Fruit fly (Drosophila melanogaster) Kc167 (cell line): ENCODE measurements around the gene CG43707.

ENCODE experiments used
- h ChIP-seq: fragments of >200 bp; optimal IDR thresholded peaks from 3 replicates; lab custom pipeline; 2018; ENCODE audit warnings: missing external identifiers
- insv ChIP-seq: fragments of >200 bp; optimal IDR thresholded peaks from 3 replicates; lab custom pipeline; 2018; ENCODE audit warnings: missing external identifiers

DNA sequence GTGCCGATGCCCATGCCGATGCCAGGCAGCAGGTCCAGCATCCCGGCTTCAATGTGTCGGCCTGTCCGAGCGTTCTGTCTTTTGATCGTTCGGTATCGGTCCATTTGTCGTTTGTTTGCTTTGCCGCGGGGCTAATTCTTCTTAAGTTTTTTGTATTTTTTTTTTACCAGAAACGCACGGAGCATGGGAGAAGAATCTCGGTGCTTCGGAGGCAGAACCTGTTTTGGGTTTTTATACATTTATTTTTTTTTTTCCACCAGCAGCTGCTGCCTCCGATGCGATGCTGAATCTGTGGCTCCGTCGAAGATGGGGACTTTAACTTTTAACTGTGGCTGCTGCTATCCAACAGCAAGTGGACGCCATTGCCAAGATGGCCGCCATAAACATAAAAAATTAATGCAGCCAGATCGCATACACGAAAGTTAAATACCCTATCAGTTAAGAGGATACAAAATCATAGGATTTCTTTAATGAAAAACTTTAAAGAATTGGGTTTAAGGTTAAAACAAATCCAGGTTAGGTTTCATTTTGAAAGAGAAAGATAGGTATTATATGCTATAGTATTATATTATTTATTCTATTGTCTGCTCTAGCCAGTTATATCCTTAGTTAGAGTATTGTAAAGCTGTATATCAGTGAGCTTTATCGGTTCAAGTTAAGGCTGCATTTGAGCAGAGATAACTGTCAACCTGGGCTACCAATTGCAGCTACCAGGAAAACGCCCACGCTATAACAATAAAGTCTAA lies 24.2 kb downstream of the CG43707 start:
- TF ChIP-seq h (lab: Kevin White, UChicago) (no peak), insv (no peak)
